Fruit fly (Drosophila melanogaster) whole organism, larva: ENCODE results near the gene Hers.
"Not testable (repeated sequence)": the region's sequence is repeated elsewhere in the genome, so short reads cannot be mapped to it uniquely, and the experiment has no call there.

Experiments used
- noc ChIP-seq: fragments of 200-800 bp; sonication (Bioruptor generic); optimal IDR thresholded peaks from 3 replicates; lab custom pipeline; 2019; ENCODE audit warnings: missing biosample characterization, mild to moderate bottlenecking, missing genetic modification characterization, moderate library complexity

The Hers gene

dm6 chrX:19890010-19890665 is 24.2 kb downstream of the Hers start, which contains the start of gene amn:
Gene amn (minus strand): TSS chrX:19890060.
- no peak for TF ChIP-seq noc (tag; lab: Kevin White, UChicago)

dm6 chrX:19892070-19892469 is 26.1 kb downstream of the Hers start:
- TF ChIP-seq noc (tag; lab: Kevin White, UChicago): no peak

- no peak for TF ChIP-seq noc (tag; lab: Kevin White, UChicago)
Measured at dm6 chrX:19897328-19897990, 31.5 kb downstream of the Hers start.

- TF ChIP-seq noc (tag; lab: Kevin White, UChicago): no peak
Measured at dm6 chrX:19897991-19898473, 32.1 kb downstream of the Hers start.

dm6 chrX:19899978-19900377 is 34.0 kb downstream of the Hers start:
- TF ChIP-seq noc (tag; lab: Kevin White, UChicago): no peak

dm6 chrX:19910017-19910416 is 44.1 kb downstream of the Hers start, which contains the start of gene CG45486:
Gene CG45486 (minus strand): TSS chrX:19910117.
- TF ChIP-seq noc (tag; lab: Kevin White, UChicago): not testable (repeated sequence)

dm6 chrX:19915181-19915580 is 49.2 kb downstream of the Hers start, which contains the start of gene CG45487:
Gene CG45487 (minus strand): TSS chrX:19915281.
- TF ChIP-seq noc (tag; lab: Kevin White, UChicago): not testable (repeated sequence)

- TF ChIP-seq noc (tag; lab: Kevin White, UChicago): not testable (repeated sequence)
Measured at dm6 chrX:19920335-19920734, 54.4 kb downstream of the Hers start, which contains the start of gene CG45488. Gene CG45488 (minus strand): TSS chrX:19920435.

dm6 chrX:19929078-19929477 is 63.1 kb downstream of the Hers start, which contains the start of gene CG45489:
Gene CG45489 (minus strand): TSS chrX:19929178.
- TF ChIP-seq noc (tag; lab: Kevin White, UChicago): not testable (repeated sequence)

dm6 chrX:19934194-19934593 is 68.2 kb downstream of the Hers start, which contains the start of gene CG45490:
Gene CG45490 (minus strand): TSS chrX:19934294.
- not testable (repeated sequence) for TF ChIP-seq noc (tag; lab: Kevin White, UChicago)

dm6 chrX:19938894-19939293 is 72.9 kb downstream of the Hers start, which contains the start of gene CG45491:
Gene CG45491 (minus strand): TSS chrX:19938994.
- TF ChIP-seq noc (tag; lab: Kevin White, UChicago): not testable (repeated sequence)

dm6 chrX:19944047-19944446 is 78.1 kb downstream of the Hers start, which contains the start of gene CG45492:
Gene CG45492 (minus strand): TSS chrX:19944147.
- not testable (repeated sequence) for TF ChIP-seq noc (tag; lab: Kevin White, UChicago)

dm6 chrX:19948773-19949172 is 82.8 kb downstream of the Hers start, which contains the start of gene CG45493:
Gene CG45493 (minus strand): TSS chrX:19948873.
- TF ChIP-seq noc (tag; lab: Kevin White, UChicago): not testable (repeated sequence)

- TF ChIP-seq noc (tag; lab: Kevin White, UChicago): not testable (repeated sequence)
Measured at dm6 chrX:19953508-19953907, 87.6 kb downstream of the Hers start, which contains the start of gene CG45494. Gene CG45494 (minus strand): TSS chrX:19953608.
